Worm (Caenorhabditis elegans) whole organism, L1 larva: ENCODE data around the gene aco-1.

ENCODE experiments used
- C04F5.9 ChIP-seq: sonication (generic microtip); optimal IDR thresholded peaks from 2 replicates; lab custom pipeline; 2016; ENCODE audit warnings: missing genetic modification characterization, missing compliant biosample characterization
- Y116A8C.19 ChIP-seq: sonication (generic microtip); optimal IDR thresholded peaks from 2 replicates; lab custom pipeline; 2016; ENCODE audit warnings: missing compliant biosample characterization, missing genetic modification characterization, borderline replicate concordance
- aha-1 ChIP-seq: fragments of 150-350 bp; optimal IDR thresholded peaks from 2 replicates; lab custom pipeline; 2014; ENCODE audit warnings: missing biosample characterization, missing genetic modification characterization
- alr-1 ChIP-seq: fragments of 200-800 bp; sonication (Bioruptor generic); optimal IDR thresholded peaks from 2 replicates; lab custom pipeline; 2018; ENCODE audit warnings: borderline replicate concordance, mild to moderate bottlenecking, missing genetic modification characterization, missing compliant biosample characterization
- ceh-82 ChIP-seq, 3 experiments: fragments of 150-350 bp in 1 of 3; sonication (generic microtip) in 2 of 3; optimal IDR thresholded peaks; 2 replicates each; lab custom pipeline; 2014 to 2017; ENCODE audit warnings: missing biosample characterization in 3 of 3, missing genetic modification characterization in 3 of 3
- ceh-90 ChIP-seq: sonication (generic microtip); optimal IDR thresholded peaks from 2 replicates; lab custom pipeline; 2016; ENCODE audit warnings: missing genetic modification characterization, missing compliant biosample characterization
- ces-1 ChIP-seq: fragments of 150-350 bp; optimal IDR thresholded peaks from 2 replicates; lab custom pipeline; 2014; ENCODE audit warnings: missing biosample characterization, missing genetic modification reagents, missing genetic modification characterization
- dsc-1 ChIP-seq: sonication (generic microtip); optimal IDR thresholded peaks from 2 replicates; lab custom pipeline; 2016; ENCODE audit warnings: mild to moderate bottlenecking, missing genetic modification characterization, missing compliant biosample characterization
- efl-3 ChIP-seq: fragments of 200-800 bp; sonication (Bioruptor generic); optimal IDR thresholded peaks from 2 replicates; lab custom pipeline; 2018; ENCODE audit warnings: mild to moderate bottlenecking, missing genetic modification characterization, missing compliant biosample characterization
- egl-13 ChIP-seq: sonication (generic microtip); optimal IDR thresholded peaks from 2 replicates; lab custom pipeline; 2016; ENCODE audit warnings: missing genotype, missing genetic modification reagents, missing genetic modification characterization, missing compliant biosample characterization
- elt-2 ChIP-seq: sonication (generic microtip); optimal IDR thresholded peaks from 2 replicates; lab custom pipeline; 2016; ENCODE audit warnings: missing genetic modification characterization, mild to moderate bottlenecking, inconsistent platforms, missing compliant biosample characterization, missing genetic modification reagents
- ets-5 ChIP-seq: fragments of 200-800 bp; sonication (Bioruptor generic); IDR thresholded peaks from 2 replicates; pipeline ENCODE4 v1.3.6; 2022; ENCODE audit warnings: missing genetic modification characterization, missing compliant biosample characterization
- fkh-8 ChIP-seq: sonication (generic microtip); optimal IDR thresholded peaks from 2 replicates; lab custom pipeline; 2016; ENCODE audit warnings: mild to moderate bottlenecking, missing genetic modification characterization, missing compliant biosample characterization
- fos-1 ChIP-seq: fragments of 150-350 bp; optimal IDR thresholded peaks from 2 replicates; lab custom pipeline; 2014; ENCODE audit warnings: missing biosample characterization, missing genetic modification characterization
- jun-1 ChIP-seq: fragments of 150-350 bp; optimal IDR thresholded peaks from 2 replicates; lab custom pipeline; 2014; ENCODE audit warnings: missing biosample characterization, missing genetic modification reagents, missing genetic modification characterization
- lin-14 ChIP-seq: fragments of 200-800 bp; sonication (Bioruptor generic); optimal IDR thresholded peaks from 2 replicates; lab custom pipeline; 2018; ENCODE audit warnings: mild to moderate bottlenecking, missing genetic modification characterization, moderate library complexity, missing compliant biosample characterization
- lin-35 ChIP-seq, 2 experiments: fragments of 150-350 bp; optimal IDR thresholded peaks; 2 replicates each; lab custom pipeline; 2014; ENCODE audit warnings: missing biosample characterization in 2 of 2, missing genetic modification characterization in 2 of 2, missing genetic modification reagents in 2 of 2
- lin-39 ChIP-seq: fragments of 150-350 bp; optimal IDR thresholded peaks from 2 replicates; lab custom pipeline; 2014; ENCODE audit warnings: missing biosample characterization, missing genetic modification reagents, missing genetic modification characterization
- lsy-2 ChIP-seq, 2 experiments: fragments of 150-350 bp; optimal IDR thresholded peaks; 2 replicates each; lab custom pipeline; 2014; ENCODE audit warnings: missing biosample characterization in 2 of 2, missing genetic modification characterization in 2 of 2
- nhr-12 ChIP-seq: sonication (generic microtip); optimal IDR thresholded peaks from 2 replicates; lab custom pipeline; 2017; ENCODE audit warnings: missing biosample characterization, missing genetic modification characterization
- nhr-19 ChIP-seq: fragments of 200-800 bp; sonication (Bioruptor generic); conservative IDR thresholded peaks from 2 replicates; pipeline ENCODE4 v1.3.6; 2022; ENCODE audit warnings: missing genetic modification characterization, missing compliant biosample characterization
- nhr-20 ChIP-seq: sonication (generic microtip); optimal IDR thresholded peaks from 2 replicates; lab custom pipeline; 2016; ENCODE audit warnings: mild to moderate bottlenecking, missing genetic modification characterization, missing compliant biosample characterization
- nhr-28 ChIP-seq: fragments of 150-350 bp; optimal IDR thresholded peaks from 2 replicates; lab custom pipeline; 2014; ENCODE audit warnings: missing biosample characterization, missing genetic modification characterization
- nhr-47 ChIP-seq: sonication (generic microtip); optimal IDR thresholded peaks from 2 replicates; lab custom pipeline; 2016; ENCODE audit warnings: mild to moderate bottlenecking, missing genetic modification characterization, moderate library complexity, missing compliant biosample characterization
- nhr-77 ChIP-seq: fragments of 150-350 bp; optimal IDR thresholded peaks from 2 replicates; lab custom pipeline; 2014; ENCODE audit warnings: missing biosample characterization, missing genetic modification characterization
- nhr-84 ChIP-seq: sonication (generic microtip); optimal IDR thresholded peaks from 2 replicates; lab custom pipeline; 2017; ENCODE audit warnings: missing biosample characterization, missing genetic modification characterization
- pag-3 ChIP-seq: sonication (generic microtip); optimal IDR thresholded peaks from 2 replicates; lab custom pipeline; 2017; ENCODE audit warnings: missing genetic modification characterization, mild to moderate bottlenecking, missing compliant biosample characterization, antibody characterized with exemption, borderline replicate concordance; ENCODE audit not compliant: insufficient read depth
- pax-3 ChIP-seq: fragments of 200-800 bp; sonication (Bioruptor generic); optimal IDR thresholded peaks from 2 replicates; lab custom pipeline; 2018; ENCODE audit warnings: mild to moderate bottlenecking, missing genetic modification characterization, moderate library complexity, missing compliant biosample characterization
- skn-1 ChIP-seq: fragments of 150-350 bp; optimal IDR thresholded peaks from 2 replicates; lab custom pipeline; 2014; ENCODE audit warnings: missing biosample characterization, missing genetic modification characterization
- snpc-4 ChIP-seq: fragments of 150-350 bp; optimal IDR thresholded peaks from 2 replicates; lab custom pipeline; 2014; ENCODE audit warnings: missing biosample characterization, missing genetic modification characterization
- sup-37 ChIP-seq: fragments of 200-800 bp; sonication (Bioruptor generic); optimal IDR thresholded peaks from 2 replicates; lab custom pipeline; 2018; ENCODE audit warnings: mild to moderate bottlenecking, missing genetic modification characterization, missing compliant biosample characterization
- swsn-7 ChIP-seq: sonication (generic microtip); optimal IDR thresholded peaks from 2 replicates; lab custom pipeline; 2016; ENCODE audit warnings: missing genetic modification characterization, missing compliant biosample characterization
- tbx-2 ChIP-seq: sonication (generic microtip); optimal IDR thresholded peaks from 2 replicates; lab custom pipeline; 2016; ENCODE audit warnings: missing genetic modification characterization, missing compliant biosample characterization
- unc-130 ChIP-seq: fragments of 150-350 bp; optimal IDR thresholded peaks from 2 replicates; lab custom pipeline; 2017; ENCODE audit warnings: missing biosample characterization, missing genetic modification characterization, inconsistent platforms
- unc-86 ChIP-seq: sonication (generic microtip); optimal IDR thresholded peaks from 2 replicates; lab custom pipeline; 2016; ENCODE audit warnings: missing genetic modification characterization, missing compliant biosample characterization
- vab-15 ChIP-seq: sonication (generic microtip); optimal IDR thresholded peaks from 2 replicates; lab custom pipeline; 2017; ENCODE audit warnings: missing genotype, mild to moderate bottlenecking, missing genetic modification characterization, missing compliant biosample characterization
- ztf-11 ChIP-seq, 2 experiments: sonication (generic microtip); optimal IDR thresholded peaks; 2 replicates each; lab custom pipeline; 2016 to 2017; ENCODE audit warnings: missing genetic modification characterization in 2 of 2, missing biosample characterization in 1 of 2, missing compliant biosample characterization in 1 of 2
- ztf-4 ChIP-seq: fragments of 150-350 bp; optimal IDR thresholded peaks from 2 replicates; lab custom pipeline; 2014; ENCODE audit warnings: missing biosample characterization, missing genetic modification characterization

aco-1 gene

DNA sequence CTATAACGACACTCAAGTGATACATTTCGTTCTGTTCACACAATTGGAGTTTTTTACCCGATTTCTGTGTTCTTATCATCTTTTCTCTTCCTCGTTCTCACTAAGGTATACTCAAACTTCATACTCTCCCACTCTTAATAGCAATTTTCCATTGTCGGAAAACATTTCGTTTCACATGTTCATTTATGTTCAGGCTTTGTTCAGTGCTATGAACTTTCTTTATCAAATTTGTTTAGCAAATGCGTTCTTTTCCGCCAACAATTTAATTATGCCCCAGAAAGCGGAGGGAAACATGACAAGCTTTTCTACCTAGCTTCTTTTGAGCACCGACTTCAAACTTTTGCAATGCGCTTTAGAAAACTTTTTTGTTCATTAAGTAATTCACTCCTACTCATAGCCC, 5.8 kb downstream of the aco-1 start:
- TF ChIP-seq pag-3 (no peak), Y116A8C.19 (tag; lab: Kevin White, UChicago) (no peak), alr-1 (tag; lab: Kevin White, UChicago) (no peak), aha-1 (tag; lab: Kevin White, UChicago) (no peak), nhr-28 (tag; lab: Kevin White, UChicago) (no peak), dsc-1 (tag; lab: Kevin White, UChicago) (no peak), ceh-90 (tag; lab: Kevin White, UChicago) (no peak), snpc-4 (tag; lab: Kevin White, UChicago) (no peak), ces-1 (GFP tag; lab: Kevin White, UChicago) (no peak)

- no peak for TF ChIP-seq lsy-2 (tag; optimal IDR thresholded peaks at IDR 0.05; lab: Kevin White, UChicago)
These were observed 6.5 kb downstream of the aco-1 start, which contains the start of gene oct-2 for ce11 chrX:11346155-11346554. TSS of gene oct-2 (plus strand) at chrX:11346455.

DNA sequence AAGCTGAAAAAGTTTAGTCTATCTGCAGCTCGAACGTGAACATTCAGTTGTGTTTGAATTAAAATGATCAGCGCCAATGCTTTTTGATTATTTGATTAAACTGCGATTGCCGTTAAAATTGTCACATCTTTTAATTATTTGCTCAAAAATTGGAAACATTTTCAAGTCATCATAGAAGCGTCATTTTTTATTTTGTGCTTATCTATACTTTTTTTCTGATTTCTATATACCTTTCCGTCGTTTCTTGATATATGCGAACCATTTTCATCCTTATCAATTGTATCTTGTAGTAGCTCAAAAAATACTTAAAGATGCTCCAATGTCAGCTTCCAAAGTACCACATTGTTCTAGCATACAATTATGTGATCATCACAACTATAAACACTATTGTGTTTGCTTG, 11.6 kb downstream of the aco-1 start:
- peak; percentile 71 for TF ChIP-seq elt-2 (tag; lab: Kevin White, UChicago)
- no peak for TF ChIP-seq nhr-19

ce11 chrX:11351856-11352255, 12.2 kb downstream of the aco-1 start, which contains the start of gene pgp-3:
TSS of gene pgp-3 (plus strand) at chrX:11352156.
- no peak for TF ChIP-seq vab-15 (tag; lab: Kevin White, UChicago)
- no peak for TF ChIP-seq egl-13 (tag; lab: Kevin White, UChicago)
- TF ChIP-seq ztf-4, result no peak
- no peak for TF ChIP-seq aha-1 (tag; lab: Kevin White, UChicago)
- no peak for TF ChIP-seq nhr-19
- TF ChIP-seq efl-3 (GFP tag; lab: Kevin White, UChicago), result no peak
- no peak for TF ChIP-seq unc-86 (tag; lab: Kevin White, UChicago)
- no peak for TF ChIP-seq sup-37 (GFP tag; lab: Kevin White, UChicago)
- no peak for TF ChIP-seq lin-35 (GFP tag; optimal IDR thresholded peaks at IDR 0.05; lab: Kevin White, UChicago)

DNA sequence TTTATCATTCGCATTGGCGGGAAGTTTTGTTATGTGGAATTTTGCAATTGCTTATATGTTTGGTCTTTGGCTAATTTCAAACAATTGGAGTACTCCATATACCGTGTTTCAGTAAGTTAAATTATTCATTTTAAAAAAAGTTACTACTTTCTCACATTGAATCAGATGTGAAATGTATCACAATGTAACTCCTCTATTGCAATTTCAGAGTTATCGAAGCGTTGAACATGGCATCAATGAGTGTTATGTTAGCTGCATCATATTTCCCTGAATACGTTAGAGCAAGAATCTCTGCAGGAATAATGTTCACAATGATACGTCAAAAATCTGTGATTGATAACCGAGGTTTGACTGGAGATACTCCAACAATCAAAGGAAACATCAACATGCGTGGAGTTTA, 16.2 kb downstream of the aco-1 start:
- TF ChIP-seq efl-3 (GFP tag; lab: Kevin White, UChicago), result no peak
- no peak for TF ChIP-seq lin-35 (GFP tag; optimal IDR thresholded peaks at IDR 0.05; lab: Kevin White, UChicago)
- TF ChIP-seq nhr-84 (tag; lab: Kevin White, UChicago), result no peak
- TF ChIP-seq pax-3 (tag; lab: Kevin White, UChicago), result no peak
- TF ChIP-seq ceh-82 (tag; optimal IDR thresholded peaks at IDR 0.05; lab: Kevin White, UChicago), result no peak
- TF ChIP-seq fkh-8 (tag; lab: Kevin White, UChicago), result no peak
- TF ChIP-seq skn-1, result no peak
- no peak for TF ChIP-seq ztf-11 (tag; optimal IDR thresholded peaks at IDR 0.05; lab: Kevin White, UChicago)
- no peak for TF ChIP-seq elt-2 (tag; lab: Kevin White, UChicago)
- TF ChIP-seq fos-1, result no peak
- TF ChIP-seq pag-3, result no peak
- no peak for TF ChIP-seq unc-86 (tag; lab: Kevin White, UChicago)
- TF ChIP-seq unc-130 (tag; lab: Kevin White, UChicago), result no peak
- no peak for TF ChIP-seq C04F5.9 (tag; lab: Kevin White, UChicago)
- no peak for TF ChIP-seq jun-1 (tag; lab: Kevin White, UChicago)

DNA sequence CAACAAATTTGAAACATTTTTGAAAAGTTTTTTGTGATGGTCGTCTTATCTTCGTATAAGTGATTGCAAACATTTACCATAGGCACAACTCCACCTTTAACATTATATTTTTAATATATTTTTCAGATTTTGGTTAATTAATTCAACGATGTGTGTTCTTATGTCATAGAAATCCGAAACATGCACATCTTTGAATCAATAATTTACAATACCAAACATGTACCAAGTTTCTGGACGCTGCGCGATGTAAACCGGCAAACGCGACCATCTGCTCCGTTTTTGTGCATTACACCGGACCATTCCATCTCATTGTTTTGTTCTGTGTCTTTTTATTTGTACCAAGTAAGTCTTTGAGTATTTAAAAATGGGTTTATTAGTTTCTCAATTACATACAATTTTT, 17.8 kb downstream of the aco-1 start, which contains the start of gene pgp-4:
TSS of gene pgp-4 (plus strand) at position 301 of the 400 bp plus-strand sequence.
- TF ChIP-seq swsn-7 (no peak), nhr-12 (tag; lab: Kevin White, UChicago) (no peak), nhr-47 (no peak), pax-3 (tag; lab: Kevin White, UChicago) (no peak), lin-14 (GFP tag; lab: Kevin White, UChicago) (no peak), nhr-20 (tag; lab: Kevin White, UChicago) (no peak), ets-5 (GFP tag; lab: Robert Waterston, UW) (no peak), tbx-2 (tag; lab: Kevin White, UChicago) (no peak), jun-1 (tag; lab: Kevin White, UChicago) (no peak), alr-1 (tag; lab: Kevin White, UChicago) (no peak), nhr-77 (tag; lab: Kevin White, UChicago) (no peak), nhr-19 (no peak), ces-1 (GFP tag; lab: Kevin White, UChicago) (no peak), lin-39 (no peak), nhr-28 (tag; lab: Kevin White, UChicago) (no peak)
